Worm (Caenorhabditis elegans) whole organism, L4 larva: ENCODE data around the gene dnpp-1.

Experiments used
- lim-7 ChIP-seq: fragments of 200-800 bp; sonication (Bioruptor generic); IDR thresholded peaks from 2 replicates; pipeline ENCODE4 v1.3.6; 2022; ENCODE audit warnings: missing genetic modification characterization, missing compliant biosample characterization
- mes-2 ChIP-seq: sonication (generic microtip); optimal IDR thresholded peaks from 2 replicates; lab custom pipeline; 2016; ENCODE audit warnings: missing genotype, mild to moderate bottlenecking, missing genetic modification characterization, missing compliant biosample characterization; ENCODE audit not compliant: poor library complexity, severe bottlenecking
- nhr-11 ChIP-seq: fragments of 150-350 bp; optimal IDR thresholded peaks from 2 replicates; lab custom pipeline; 2014; ENCODE audit warnings: missing biosample characterization, missing genetic modification characterization
- ztf-7 ChIP-seq: fragments of 150-350 bp; optimal IDR thresholded peaks from 2 replicates; lab custom pipeline; 2014; ENCODE audit warnings: missing biosample characterization, missing genetic modification characterization

DNA sequence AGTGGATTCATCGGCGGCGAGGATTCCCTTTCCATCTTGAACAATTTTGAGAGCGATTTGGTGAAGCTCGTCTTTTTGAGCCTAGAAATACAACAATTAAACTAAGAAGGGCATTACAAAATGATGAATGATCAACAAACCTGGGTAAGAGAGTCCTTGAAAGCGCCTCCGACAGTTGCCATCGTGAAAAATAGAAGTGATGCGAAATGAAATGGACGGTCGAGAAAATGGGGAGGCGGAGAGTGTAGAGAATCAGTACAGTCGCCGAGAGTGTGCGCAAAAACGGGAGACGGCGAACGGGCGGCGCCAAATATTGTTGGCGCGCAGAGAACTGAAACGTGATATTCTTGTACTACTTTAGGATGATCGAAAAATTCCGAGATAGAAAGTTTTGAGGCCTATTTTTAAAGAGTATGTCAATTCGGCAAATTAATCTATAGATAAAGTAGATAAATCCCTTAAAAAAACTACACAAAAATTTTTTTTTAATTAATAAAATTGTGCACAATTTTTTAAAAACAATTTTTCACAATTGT is 12.6 kb upstream of the dnpp-1 start, which contains the start of gene aldo-2:
- TF ChIP-seq nhr-11 (tag; lab: Kevin White, UChicago) (no peak), mes-2 (tag; lab: Kevin White, UChicago) (peak; percentile 12), lim-7 (GFP tag; lab: Robert Waterston, UW) (0 out of 2 replicates have a peak, but pooled peaks have one; percentile 27), ztf-7 (tag; lab: Kevin White, UChicago) (no peak)
